Fruit fly (Drosophila melanogaster) whole organism, larva: Measurements from ENCODE around the gene Faf2.
A peak's percentile ranks its signal among the peaks of the same experiment; 100 is the strongest.

Source experiments
- noc ChIP-seq: fragments of 200-800 bp; sonication (Bioruptor generic); optimal IDR thresholded peaks from 3 replicates; lab custom pipeline; 2019; ENCODE audit warnings: missing biosample characterization, mild to moderate bottlenecking, missing genetic modification characterization, moderate library complexity

The Faf2 gene

dm6 chr2L:18676948-18677820 lies 31.3 kb downstream of the Faf2 start, which contains the start of the genes Mst36Fa and CG31751:
Gene Mst36Fa (minus strand): TSS chr2L:18676998.
Gene CG31751 (plus strand): TSS chr2L:18677221.
- TF ChIP-seq noc (tag; lab: Kevin White, UChicago): peak; percentile 76

- no peak for TF ChIP-seq noc (tag; lab: Kevin White, UChicago)
Observed at dm6 chr2L:18674994-18675393, 33.5 kb downstream of the Faf2 start, which contains the start of gene Mst36Fb. Gene Mst36Fb (minus strand): TSS chr2L:18675094.

dm6 chr2L:18673185-18673584 lies 35.3 kb downstream of the Faf2 start, which contains the start of gene CG43339:
Gene CG43339 (minus strand): TSS chr2L:18673285.
- no peak for TF ChIP-seq noc (tag; lab: Kevin White, UChicago)

dm6 chr2L:18671146-18671545 lies 37.3 kb downstream of the Faf2 start, which contains the start of gene CG43338:
Gene CG43338 (minus strand): TSS chr2L:18671246.
- TF ChIP-seq noc (tag; lab: Kevin White, UChicago): no peak

dm6 chr2L:18665952-18666606 lies 42.4 kb downstream of the Faf2 start:
- no peak for TF ChIP-seq noc (tag; lab: Kevin White, UChicago)

- no peak for TF ChIP-seq noc (tag; lab: Kevin White, UChicago)
Observed at dm6 chr2L:18664707-18665550, 43.6 kb downstream of the Faf2 start.

dm6 chr2L:18663395-18663794 lies 45.1 kb downstream of the Faf2 start:
- TF ChIP-seq noc (tag; lab: Kevin White, UChicago): no peak

- TF ChIP-seq noc (tag; lab: Kevin White, UChicago): no peak
Observed at dm6 chr2L:18658108-18658507, 50.4 kb downstream of the Faf2 start.

- TF ChIP-seq noc (tag; lab: Kevin White, UChicago): no peak
Observed at dm6 chr2L:18656691-18657237, 51.7 kb downstream of the Faf2 start.
